Fruit fly (Drosophila melanogaster): Measurements from ENCODE around the gene CG31358.

Gene CG31358

dm6 chr3R:11991538-11992164 is 39.9 kb downstream of the CG31358 start:
- no peak for TF ChIP-seq noc (tag; optimal IDR thresholded peaks at IDR 0.05)

- no peak for TF ChIP-seq noc (tag; optimal IDR thresholded peaks at IDR 0.05)
Measured at dm6 chr3R:11989996-11990395, 41.6 kb downstream of the CG31358 start.

dm6 chr3R:11989206-11989605 is 42.4 kb downstream of the CG31358 start:
- no peak for TF ChIP-seq noc (tag; optimal IDR thresholded peaks at IDR 0.05)

dm6 chr3R:11984862-11985261 is 46.7 kb downstream of the CG31358 start:
- no peak for TF ChIP-seq noc (tag; optimal IDR thresholded peaks at IDR 0.05)

dm6 chr3R:11984441-11984840 is 47.1 kb downstream of the CG31358 start, which contains the start of gene CG3397:
TSS of gene CG3397 (minus strand) at chr3R:11984541.
- TF ChIP-seq noc (tag; optimal IDR thresholded peaks at IDR 0.05), result no peak

- TF ChIP-seq noc (tag; optimal IDR thresholded peaks at IDR 0.05), result no peak
Measured at dm6 chr3R:11982547-11982946, 49.0 kb downstream of the CG31358 start.

dm6 chr3R:11981962-11982361 is 49.6 kb downstream of the CG31358 start, which contains the start of gene CG12224:
TSS of gene CG12224 (minus strand) at chr3R:11982062.
- TF ChIP-seq noc (tag; optimal IDR thresholded peaks at IDR 0.05), result no peak

- TF ChIP-seq noc (tag; optimal IDR thresholded peaks at IDR 0.05), result no peak
Measured at dm6 chr3R:11979879-11980571, 51.5 kb downstream of the CG31358 start, which contains the start of gene CG18547. TSS of gene CG18547 (minus strand) at chr3R:11980390.

dm6 chr3R:11978278-11978677 is 53.3 kb downstream of the CG31358 start:
- no peak for TF ChIP-seq noc (tag; optimal IDR thresholded peaks at IDR 0.05)
